Fruit fly (Drosophila melanogaster): ENCODE results near the gene CG9733.

DNA sequence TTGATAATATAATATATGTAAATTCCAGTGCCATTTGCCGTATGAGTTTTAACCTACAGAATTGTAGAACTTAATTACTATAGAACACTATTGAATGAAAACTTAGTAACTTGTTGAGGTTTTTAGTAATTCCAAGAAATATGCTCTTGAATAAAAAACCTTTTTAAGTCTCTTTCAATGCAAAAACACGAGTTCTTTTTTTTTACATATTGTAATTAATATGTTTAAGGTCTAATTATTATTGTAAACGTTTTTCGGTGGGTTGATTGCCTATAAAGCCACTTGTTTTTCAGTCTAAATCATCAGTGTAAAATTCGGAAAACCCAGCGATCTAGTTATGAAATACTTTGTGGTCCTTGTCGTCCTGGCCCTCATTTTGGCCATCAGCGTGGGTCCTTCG is 36.9 kb downstream of the CG9733 start, which contains the start of gene Anp:
- TF ChIP-seq CG8478 (optimal IDR thresholded peaks at IDR 0.05) = no peak
- no peak for TF ChIP-seq CTCF (optimal IDR thresholded peaks at IDR 0.05)
